Fruit fly (Drosophila melanogaster) whole organism, prepupa: ENCODE measurements around the gene Mettl4.

Source experiments
- CG11294 ChIP-seq: fragments of 200-800 bp; sonication (Bioruptor generic); IDR thresholded peaks from 2 replicates; pipeline ENCODE4 v1.3.6; 2022; ENCODE audit warnings: missing biosample characterization, missing genetic modification characterization
- CG11762 ChIP-seq: fragments of 200-800 bp; sonication (Bioruptor generic); optimal IDR thresholded peaks from 3 replicates; lab custom pipeline; 2016; ENCODE audit warnings: missing biosample characterization, missing genetic modification characterization; ENCODE audit not compliant: insufficient read depth
- CG11902 ChIP-seq: fragments of 200-800 bp; sonication (Bioruptor generic); optimal IDR thresholded peaks from 3 replicates; lab custom pipeline; 2016; ENCODE audit warnings: missing biosample characterization, missing genetic modification characterization
- CG15336 ChIP-seq: fragments of 200-800 bp; sonication (Bioruptor generic); IDR thresholded peaks from 2 replicates; pipeline ENCODE4 v1.3.6; 2022; ENCODE audit warnings: missing biosample characterization, missing genetic modification characterization
- CG16779 ChIP-seq: fragments of 200-800 bp; sonication (Bioruptor generic); optimal IDR thresholded peaks from 3 replicates; lab custom pipeline; 2017; ENCODE audit warnings: missing biosample characterization, mild to moderate bottlenecking, missing genetic modification characterization
- CG3032 ChIP-seq: fragments of 200-800 bp; optimal IDR thresholded peaks from 2 replicates; lab custom pipeline; 2019; ENCODE audit warnings: missing biosample characterization, mild to moderate bottlenecking, missing genetic modification characterization, moderate library complexity
- CG32006 ChIP-seq: fragments of 200-800 bp; sonication (Bioruptor generic); optimal IDR thresholded peaks from 3 replicates; lab custom pipeline; 2017; ENCODE audit warnings: missing biosample characterization, mild to moderate bottlenecking, missing genetic modification characterization
- CG34406 ChIP-seq: fragments of 200-800 bp; sonication (Bioruptor generic); optimal IDR thresholded peaks from 3 replicates; lab custom pipeline; 2016; ENCODE audit warnings: missing biosample characterization, missing genetic modification characterization
- CG3919 ChIP-seq: fragments of 200-800 bp; sonication (Bioruptor generic); optimal IDR thresholded peaks from 3 replicates; lab custom pipeline; 2016; ENCODE audit warnings: missing biosample characterization, missing genetic modification characterization
- CG6163 ChIP-seq: fragments of 200-800 bp; sonication (Bioruptor generic); IDR thresholded peaks from 3 replicates; pipeline ENCODE4 v1.3.6; 2022; ENCODE audit warnings: missing biosample characterization, missing genetic modification characterization
- CG6276 ChIP-seq: fragments of 200-800 bp; sonication (Bioruptor generic); optimal IDR thresholded peaks from 2 replicates; lab custom pipeline; 2017; ENCODE audit warnings: missing biosample characterization, mild to moderate bottlenecking, missing genetic modification characterization
- CG6792 ChIP-seq: fragments of 200-800 bp; sonication (Bioruptor generic); optimal IDR thresholded peaks from 3 replicates; lab custom pipeline; 2016; ENCODE audit warnings: missing biosample characterization, missing genetic modification characterization
- CG6854 ChIP-seq: fragments of 200-800 bp; sonication (Bioruptor generic); optimal IDR thresholded peaks from 2 replicates; lab custom pipeline; 2017; ENCODE audit warnings: missing biosample characterization, mild to moderate bottlenecking, missing genetic modification characterization
- CG7368 ChIP-seq: fragments of 200-800 bp; sonication (Bioruptor generic); optimal IDR thresholded peaks from 3 replicates; lab custom pipeline; 2016; ENCODE audit warnings: missing biosample characterization, missing genetic modification characterization
- CG8119 ChIP-seq: fragments of 200-800 bp; sonication (Bioruptor generic); IDR thresholded peaks from 3 replicates; pipeline ENCODE4 v1.3.6; 2022; ENCODE audit warnings: missing biosample characterization, missing genetic modification characterization
- CG8319 ChIP-seq: fragments of 200-800 bp; sonication (Bioruptor generic); optimal IDR thresholded peaks from 3 replicates; lab custom pipeline; 2016; ENCODE audit warnings: missing biosample characterization, missing genetic modification characterization
- CG8632 ChIP-seq: fragments of 200-800 bp; sonication (Bioruptor generic); optimal IDR thresholded peaks from 3 replicates; lab custom pipeline; 2016; ENCODE audit warnings: missing biosample characterization, missing genetic modification characterization
- Eip75B ChIP-seq: fragments of 200-800 bp; sonication (Bioruptor generic); optimal IDR thresholded peaks from 3 replicates; lab custom pipeline; 2016; ENCODE audit warnings: missing biosample characterization, missing genetic modification characterization
- Eip78C ChIP-seq: fragments of 200-800 bp; sonication (Bioruptor generic); peaks from one replicate; lab custom pipeline; 2016; ENCODE audit warnings: missing biosample characterization, missing genetic modification characterization
- Eip93F ChIP-seq: fragments of 200-800 bp; sonication (Bioruptor generic); optimal IDR thresholded peaks from 2 replicates; lab custom pipeline; 2016; ENCODE audit warnings: missing biosample characterization, mild to moderate bottlenecking, missing genetic modification characterization
- Ets96B ChIP-seq: fragments of 200-800 bp; optimal IDR thresholded peaks from 2 replicates; lab custom pipeline; 2019; ENCODE audit warnings: missing biosample characterization, mild to moderate bottlenecking, missing genetic modification characterization, moderate library complexity
- Gug ChIP-seq: fragments of 200-800 bp; sonication (Bioruptor generic); IDR thresholded peaks from 2 replicates; pipeline ENCODE4 v1.3.6; 2022; ENCODE audit warnings: missing biosample characterization, missing genetic modification characterization
- Hr38 ChIP-seq: sonication (Bioruptor generic); optimal IDR thresholded peaks from 2 replicates; lab custom pipeline; 2016; ENCODE audit warnings: missing biosample characterization, missing genetic modification characterization
- Hr39 ChIP-seq: fragments of 200-800 bp; sonication (Bioruptor generic); optimal IDR thresholded peaks from 2 replicates; lab custom pipeline; 2016; ENCODE audit warnings: missing biosample characterization, missing genetic modification characterization
- Hr4 ChIP-seq: fragments of 200-800 bp; sonication (Bioruptor generic); optimal IDR thresholded peaks from 3 replicates; lab custom pipeline; 2016; ENCODE audit warnings: missing biosample characterization, missing genetic modification characterization
- Lpt ChIP-seq: fragments of 200-800 bp; sonication (Bioruptor generic); optimal IDR thresholded peaks from 3 replicates; lab custom pipeline; 2016; ENCODE audit warnings: missing biosample characterization, missing genetic modification characterization
- OdsH ChIP-seq: fragments of 200-800 bp; sonication (Bioruptor generic); optimal IDR thresholded peaks from 3 replicates; lab custom pipeline; 2016; ENCODE audit warnings: missing biosample characterization, missing genetic modification characterization
- Smox ChIP-seq: fragments of 200-800 bp; sonication (Bioruptor generic); optimal IDR thresholded peaks from 3 replicates; lab custom pipeline; 2016; ENCODE audit warnings: missing biosample characterization, missing genetic modification characterization
- Sox15 ChIP-seq: fragments of 200-800 bp; sonication (Bioruptor generic); optimal IDR thresholded peaks from 3 replicates; lab custom pipeline; 2016; ENCODE audit warnings: missing biosample characterization, missing genetic modification characterization
- achi ChIP-seq: fragments of 200-800 bp; sonication (Bioruptor generic); optimal IDR thresholded peaks from 3 replicates; lab custom pipeline; 2016; ENCODE audit warnings: missing biosample characterization, missing genetic modification characterization
- cyc ChIP-seq: fragments of 200-800 bp; sonication (Bioruptor generic); optimal IDR thresholded peaks from 3 replicates; lab custom pipeline; 2016; ENCODE audit warnings: missing biosample characterization, missing genetic modification characterization
- dac ChIP-seq: fragments of 200-800 bp; sonication (Bioruptor generic); optimal IDR thresholded peaks from 2 replicates; lab custom pipeline; 2017; ENCODE audit warnings: missing biosample characterization, mild to moderate bottlenecking, missing genetic modification characterization
- dsx ChIP-seq: fragments of 200-800 bp; optimal IDR thresholded peaks from 3 replicates; lab custom pipeline; 2019; ENCODE audit warnings: missing biosample characterization, mild to moderate bottlenecking, missing genetic modification characterization, moderate library complexity; ENCODE audit not compliant: poor library complexity, severe bottlenecking
- eg ChIP-seq: fragments of 200-800 bp; sonication (Bioruptor generic); IDR thresholded peaks from 3 replicates; pipeline ENCODE4 v1.3.6; 2022; ENCODE audit warnings: missing biosample characterization, missing genetic modification characterization
- esn ChIP-seq: fragments of 200-800 bp; sonication (Bioruptor generic); optimal IDR thresholded peaks from 2 replicates; lab custom pipeline; 2016; ENCODE audit warnings: missing biosample characterization, mild to moderate bottlenecking, missing genetic modification characterization, moderate library complexity
- fd59A ChIP-seq: fragments of 200-800 bp; sonication (Bioruptor generic); optimal IDR thresholded peaks from 2 replicates; lab custom pipeline; 2017; ENCODE audit warnings: missing biosample characterization, mild to moderate bottlenecking, missing genetic modification characterization, missing genetic modification reagents
- fd85E ChIP-seq: fragments of 200-800 bp; sonication (Bioruptor generic); optimal IDR thresholded peaks from 3 replicates; lab custom pipeline; 2016; ENCODE audit warnings: missing biosample characterization, missing genetic modification characterization
- fkh ChIP-seq: fragments of 200-800 bp; sonication (Bioruptor generic); optimal IDR thresholded peaks from 3 replicates; lab custom pipeline; 2017; ENCODE audit warnings: missing biosample characterization, mild to moderate bottlenecking, missing genetic modification characterization, moderate library complexity
- lz ChIP-seq: fragments of 200-800 bp; sonication (Bioruptor generic); optimal IDR thresholded peaks from 3 replicates; lab custom pipeline; 2016; ENCODE audit warnings: missing biosample characterization, missing genetic modification characterization
- net ChIP-seq: fragments of 200-800 bp; sonication (Bioruptor generic); optimal IDR thresholded peaks from 3 replicates; lab custom pipeline; 2016; ENCODE audit warnings: missing biosample characterization, missing genetic modification characterization
- pdm3 ChIP-seq: fragments of 200-800 bp; sonication (Bioruptor generic); optimal IDR thresholded peaks from 3 replicates; lab custom pipeline; 2016; ENCODE audit warnings: missing biosample characterization, missing genetic modification characterization
- salr ChIP-seq, 2 experiments: fragments of 200-800 bp; sonication (Bioruptor generic); optimal IDR thresholded peaks; 3 replicates each; lab custom pipeline; 2016 to 2018; ENCODE audit warnings: missing biosample characterization in 2 of 2, missing genetic modification characterization in 2 of 2, mild to moderate bottlenecking in 1 of 2
- spab ChIP-seq: fragments of 200-800 bp; sonication (Bioruptor generic); optimal IDR thresholded peaks from 2 replicates; lab custom pipeline; 2017; ENCODE audit warnings: missing biosample characterization, mild to moderate bottlenecking, missing genetic modification characterization, missing genetic modification reagents
- ss ChIP-seq, 2 experiments: fragments of 200-800 bp; sonication (Bioruptor generic); optimal IDR thresholded peaks; 2 replicates in 1 of 2; 3 replicates in 1 of 2; lab custom pipeline; 2017 to 2018; ENCODE audit warnings: mild to moderate bottlenecking in 2 of 2, missing biosample characterization in 2 of 2, missing genetic modification characterization in 2 of 2, moderate library complexity in 1 of 2
- svp ChIP-seq: fragments of 200-800 bp; sonication (Bioruptor generic); peaks from one replicate; lab custom pipeline; 2016; ENCODE audit warnings: missing biosample characterization, missing genetic modification characterization
- topi ChIP-seq: fragments of 200-800 bp; sonication (Bioruptor generic); optimal IDR thresholded peaks from 3 replicates; lab custom pipeline; 2016; ENCODE audit warnings: missing biosample characterization, missing genetic modification characterization
- vri ChIP-seq: fragments of 200-800 bp; sonication (Bioruptor generic); optimal IDR thresholded peaks from 3 replicates; lab custom pipeline; 2016; ENCODE audit warnings: missing biosample characterization, mild to moderate bottlenecking, missing genetic modification characterization

Mettl4 gene

DNA sequence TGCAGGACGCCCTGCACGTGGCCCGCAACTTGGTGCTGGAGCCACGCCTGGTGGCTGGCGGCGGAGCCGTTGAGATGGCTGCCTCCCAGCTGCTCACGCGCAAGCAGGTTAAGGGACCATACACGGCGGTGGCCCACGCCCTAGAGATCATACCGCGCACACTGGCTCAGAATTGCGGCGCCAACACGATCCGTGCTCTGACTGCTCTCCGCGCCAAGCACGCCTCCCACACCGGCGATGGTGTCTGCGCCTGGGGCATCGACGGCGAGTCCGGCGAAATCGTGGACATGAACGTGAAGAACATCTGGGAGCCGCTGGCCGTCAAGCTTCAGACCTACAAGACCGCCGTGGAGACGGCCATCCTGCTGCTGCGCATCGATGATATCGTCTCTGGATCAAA, 1.7 kb downstream of the Mettl4 start:
- TF ChIP-seq cyc (GFP tag; lab: Kevin White, UChicago) (no peak), fd85E (GFP tag; lab: Kevin White, UChicago) (no peak), svp (GFP tag; lab: Kevin White, UChicago) (no peak), CG8119 (GFP tag; lab: Robert Waterston, UW) (no peak), Smox (no peak)

- TF ChIP-seq CG6854 (GFP tag; lab: Kevin White, UChicago) (peak; percentile 53), CG6163 (no peak), achi (GFP tag; lab: Kevin White, UChicago) (no peak), CG34406 (GFP tag; lab: Kevin White, UChicago) (no peak), CG6276 (no peak), Hr39 (GFP tag; lab: Kevin White, UChicago) (no peak), Smox (no peak)
Measured at dm6 chr3R:16647716-16648016, 3.3 kb downstream of the Mettl4 start.

DNA sequence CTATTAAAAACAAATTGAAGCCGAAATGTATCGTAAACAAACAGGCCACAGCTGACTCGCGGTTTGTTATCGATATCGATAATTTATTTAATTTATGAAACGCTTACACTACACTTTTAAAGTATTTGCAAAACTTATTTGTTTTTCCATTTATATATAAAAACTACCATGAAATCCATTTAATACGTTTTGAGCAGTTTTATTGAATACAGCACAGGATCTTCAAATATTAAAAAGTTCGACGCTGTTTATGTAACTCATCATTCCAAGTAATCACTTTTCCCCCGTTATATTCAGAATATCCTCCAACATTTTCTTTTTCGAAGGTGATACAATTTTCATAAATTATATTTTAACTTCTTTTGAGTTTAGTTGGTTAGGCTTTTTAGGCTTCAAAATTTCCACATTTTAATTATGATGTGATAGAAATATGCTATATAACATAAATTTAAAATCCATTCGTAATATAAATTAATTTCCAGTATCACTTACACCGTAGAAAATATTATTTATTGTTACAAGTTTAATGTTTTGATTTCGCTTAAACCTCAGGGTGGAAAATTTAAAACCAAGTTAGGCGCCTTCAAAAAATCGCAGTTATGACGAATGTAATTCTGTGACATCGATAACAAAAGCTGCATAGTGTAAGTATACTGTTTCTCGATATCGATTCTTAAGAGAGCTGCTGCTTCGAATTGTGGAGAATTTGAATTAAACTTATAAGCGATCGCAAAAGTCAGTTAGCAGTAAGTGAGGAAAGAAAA, 3.8 kb downstream of the Mettl4 start, which contains the start of the genes CG10324 and CCT3:
TSS of gene CG10324 (minus strand) at position 53 of the 764 bp plus-strand sequence.
TSS of gene CCT3 (plus strand) at position 654 of the 764 bp plus-strand sequence.
- TF ChIP-seq Eip75B (GFP tag; lab: Kevin White, UChicago) (no peak), CG3032 (tag; lab: Kevin White, UChicago) (peak; percentile 77), CG7368 (GFP tag; lab: Kevin White, UChicago) (no peak), salr (GFP tag; optimal IDR thresholded peaks at IDR 0.05; lab: Kevin White, UChicago) (no peak), Eip93F (GFP tag; lab: Kevin White, UChicago) (no peak), Eip78C (GFP tag; lab: Kevin White, UChicago) (peak; percentile 91), CG11294 (peak; percentile 49; the same call in 1 of the 2 replicates), OdsH (GFP tag; lab: Kevin White, UChicago) (no peak), Hr38 (GFP tag; lab: Kevin White, UChicago) (no peak), net (GFP tag; lab: Kevin White, UChicago) (no peak), dsx (GFP tag; lab: Kevin White, UChicago) (no peak), fd59A (no peak), CG6792 (peak; percentile 49), fkh (GFP tag; lab: Kevin White, UChicago) (peak; percentile 52), spab (GFP tag; lab: Kevin White, UChicago) (no peak), Sox15 (GFP tag; lab: Kevin White, UChicago) (peak; percentile 59), ss (GFP tag; optimal IDR thresholded peaks at IDR 0.05; lab: Kevin White, UChicago) (peak in 1 of 2 experiments; percentile 0), CG6854 (GFP tag; lab: Kevin White, UChicago) (no peak), pdm3 (no peak), CG8632 (GFP tag; lab: Kevin White, UChicago) (no peak), lz (peak; percentile 69), CG11902 (GFP tag; lab: Kevin White, UChicago) (peak; percentile 39), Ets96B (peak; percentile 50), fd85E (GFP tag; lab: Kevin White, UChicago) (no peak), CG3919 (GFP tag; lab: Kevin White, UChicago) (no peak), vri (GFP tag; lab: Kevin White, UChicago) (no peak), CG34406 (GFP tag; lab: Kevin White, UChicago) (no peak), Hr4 (no peak), dac (no peak), esn (GFP tag; lab: Kevin White, UChicago) (peak; percentile 70), Lpt (GFP tag; lab: Kevin White, UChicago) (no peak), Smox (no peak), eg (GFP tag; lab: Robert Waterston, UW) (no peak; the same call in 2 of the 3 replicates), CG15336 (peak; percentile 45), CG8319 (GFP tag; lab: Kevin White, UChicago) (no peak), CG11762 (GFP tag; lab: Kevin White, UChicago) (peak; percentile 53), topi (GFP tag; lab: Kevin White, UChicago) (peak; percentile 68), CG32006 (GFP tag; lab: Kevin White, UChicago) (no peak), CG6276 (no peak), CG8119 (GFP tag; lab: Robert Waterston, UW) (peak; percentile 65; the same call in 2 of the 3 replicates), svp (GFP tag; lab: Kevin White, UChicago) (no peak), CG16779 (tag; lab: Kevin White, UChicago) (no peak), Gug (GFP tag; lab: Robert Waterston, UW) (peak; percentile 56)
